Worm (Caenorhabditis elegans) whole organism, L4/young adult: Measurements from ENCODE around the gene C25F9.13.

Experiments
- W03F9.2 ChIP-seq: fragments of 150-350 bp; optimal IDR thresholded peaks from 2 replicates; lab custom pipeline; 2014; ENCODE audit warnings: missing biosample characterization, missing genetic modification characterization
- dao-5 ChIP-seq: sonication (generic microtip); optimal IDR thresholded peaks from 2 replicates; lab custom pipeline; 2016; ENCODE audit warnings: missing genotype, missing genetic modification characterization, moderate library complexity, missing compliant biosample characterization
- him-1 ChIP-seq: sonication (generic microtip); optimal IDR thresholded peaks from 2 replicates; lab custom pipeline; 2016; ENCODE audit warnings: missing genotype, missing genetic modification reagents, missing genetic modification characterization, missing compliant biosample characterization

C25F9.13 gene

ce11 chrV:19398882-19399281, at the start of gene C25F9.13:
TSS of gene C25F9.13 (minus strand) at chrV:19398982.
- no peak for TF ChIP-seq W03F9.2 (tag; lab: Kevin White, UChicago)
- no peak for TF ChIP-seq him-1 (tag; lab: Kevin White, UChicago)
- TF ChIP-seq dao-5 (tag; lab: Kevin White, UChicago): no peak

ce11 chrV:19445442-19445841, 46.7 kb upstream of the C25F9.13 start, which contains the start of gene M04C3.1:
TSS of gene M04C3.1 (minus strand) at chrV:19445605.
- TF ChIP-seq W03F9.2 (tag; lab: Kevin White, UChicago): no peak
- TF ChIP-seq him-1 (tag; lab: Kevin White, UChicago): no peak
- no peak for TF ChIP-seq dao-5 (tag; lab: Kevin White, UChicago)

ce11 chrV:19443599-19443998, 44.8 kb upstream of the C25F9.13 start:
- TF ChIP-seq dao-5 (tag; lab: Kevin White, UChicago): no peak
- TF ChIP-seq W03F9.2 (tag; lab: Kevin White, UChicago): no peak
- no peak for TF ChIP-seq him-1 (tag; lab: Kevin White, UChicago)

ce11 chrV:19436307-19436706, 37.5 kb upstream of the C25F9.13 start, which contains the start of gene C25F9.14:
TSS of gene C25F9.14 (plus strand) at chrV:19436484.
- TF ChIP-seq him-1 (tag; lab: Kevin White, UChicago) (no peak), dao-5 (tag; lab: Kevin White, UChicago) (no peak), W03F9.2 (tag; lab: Kevin White, UChicago) (no peak)

- no peak for TF ChIP-seq dao-5 (tag; lab: Kevin White, UChicago)
- no peak for TF ChIP-seq him-1 (tag; lab: Kevin White, UChicago)
- no peak for TF ChIP-seq W03F9.2 (tag; lab: Kevin White, UChicago)
These were observed 35.1 kb upstream of the C25F9.13 start, which contains the start of gene C25F9.16 for ce11 chrV:19433806-19434437. TSS of gene C25F9.16 (plus strand) at chrV:19434387.

- TF ChIP-seq him-1 (tag; lab: Kevin White, UChicago) (no peak), W03F9.2 (tag; lab: Kevin White, UChicago) (no peak), dao-5 (tag; lab: Kevin White, UChicago) (no peak)
These were observed 34.2 kb upstream of the C25F9.13 start, which contains the start of gene C25F9.11 for ce11 chrV:19432972-19433371. TSS of gene C25F9.11 (minus strand) at chrV:19433072.

ce11 chrV:19432030-19432429, 33.2 kb upstream of the C25F9.13 start:
- TF ChIP-seq W03F9.2 (tag; lab: Kevin White, UChicago) (no peak), him-1 (tag; lab: Kevin White, UChicago) (no peak), dao-5 (tag; lab: Kevin White, UChicago) (no peak)

ce11 chrV:19431036-19431435, 32.3 kb upstream of the C25F9.13 start, which contains the start of gene srw-85:
TSS of gene srw-85 (minus strand) at chrV:19431136.
- TF ChIP-seq dao-5 (tag; lab: Kevin White, UChicago): no peak
- no peak for TF ChIP-seq W03F9.2 (tag; lab: Kevin White, UChicago)
- TF ChIP-seq him-1 (tag; lab: Kevin White, UChicago): no peak

- TF ChIP-seq him-1 (tag; lab: Kevin White, UChicago): no peak
- TF ChIP-seq W03F9.2 (tag; lab: Kevin White, UChicago): no peak
- TF ChIP-seq dao-5 (tag; lab: Kevin White, UChicago): no peak
These were observed 31.6 kb upstream of the C25F9.13 start for ce11 chrV:19430351-19430913.

- TF ChIP-seq him-1 (tag; lab: Kevin White, UChicago): no peak
- no peak for TF ChIP-seq dao-5 (tag; lab: Kevin White, UChicago)
- no peak for TF ChIP-seq W03F9.2 (tag; lab: Kevin White, UChicago)
These were observed 30.8 kb upstream of the C25F9.13 start for ce11 chrV:19429605-19430004.

ce11 chrV:19428936-19429335, 30.2 kb upstream of the C25F9.13 start:
- no peak for TF ChIP-seq W03F9.2 (tag; lab: Kevin White, UChicago)
- TF ChIP-seq dao-5 (tag; lab: Kevin White, UChicago): no peak
- TF ChIP-seq him-1 (tag; lab: Kevin White, UChicago): no peak

ce11 chrV:19428097-19428496, 29.3 kb upstream of the C25F9.13 start:
- no peak for TF ChIP-seq dao-5 (tag; lab: Kevin White, UChicago)
- TF ChIP-seq him-1 (tag; lab: Kevin White, UChicago): no peak
- TF ChIP-seq W03F9.2 (tag; lab: Kevin White, UChicago): no peak

- TF ChIP-seq dao-5 (tag; lab: Kevin White, UChicago) (no peak), him-1 (tag; lab: Kevin White, UChicago) (no peak), W03F9.2 (tag; lab: Kevin White, UChicago) (no peak)
These were observed 22.3 kb upstream of the C25F9.13 start, which contains the start of gene C25F9.2 for ce11 chrV:19421131-19421530. TSS of gene C25F9.2 (plus strand) at chrV:19421471.
